Fruit fly (Drosophila melanogaster) whole organism, embryonic: Measurements from ENCODE around the gene CG13117.

Source experiments
- Aef1 ChIP-seq: fragments of 200-800 bp; sonication (Bioruptor generic); IDR thresholded peaks from 3 replicates; pipeline ENCODE4 v1.3.6; 2022; ENCODE audit warnings: missing biosample characterization, missing genetic modification characterization
- Asciz ChIP-seq: fragments of 200-800 bp; sonication (Bioruptor generic); optimal IDR thresholded peaks from 2 replicates; lab custom pipeline; 2017; ENCODE audit warnings: missing biosample characterization, mild to moderate bottlenecking, missing genetic modification characterization, missing genetic modification reagents
- B-H2 ChIP-seq: fragments of 200-800 bp; sonication (Bioruptor generic); optimal IDR thresholded peaks from 2 replicates; lab custom pipeline; 2018; ENCODE audit warnings: missing biosample characterization, mild to moderate bottlenecking, missing genetic modification characterization
- CG10565 ChIP-seq: fragments of 200-800 bp; sonication (Bioruptor generic); optimal IDR thresholded peaks from 3 replicates; lab custom pipeline; 2016; ENCODE audit warnings: missing biosample characterization, mild to moderate bottlenecking, missing genetic modification characterization
- CG11456 ChIP-seq: fragments of 200-800 bp; sonication (Bioruptor generic); IDR thresholded peaks from 3 replicates; pipeline ENCODE4 v1.3.6; 2022; ENCODE audit warnings: missing biosample characterization, missing genetic modification characterization
- CG12299 ChIP-seq: fragments of 200-800 bp; sonication (Bioruptor generic); optimal IDR thresholded peaks from 2 replicates; lab custom pipeline; 2018; ENCODE audit warnings: missing biosample characterization, mild to moderate bottlenecking, missing genetic modification characterization
- CG12391 ChIP-seq: fragments of 200-800 bp; sonication (Bioruptor generic); optimal IDR thresholded peaks from 3 replicates; lab custom pipeline; 2018; ENCODE audit warnings: missing biosample characterization, mild to moderate bottlenecking, missing genetic modification characterization, moderate library complexity
- CG13287 ChIP-seq: fragments of 200-800 bp; sonication (Bioruptor generic); IDR thresholded peaks from 2 replicates; pipeline ENCODE4 v1.3.6; 2022; ENCODE audit warnings: missing biosample characterization, missing genetic modification characterization; ENCODE audit not compliant: partially characterized antibody
- CG13296 ChIP-seq: fragments of 200-800 bp; sonication (Bioruptor generic); optimal IDR thresholded peaks from 3 replicates; lab custom pipeline; 2018; ENCODE audit warnings: missing biosample characterization, mild to moderate bottlenecking, missing genetic modification characterization
- CG15073 ChIP-seq: fragments of 200-800 bp; sonication (Bioruptor generic); optimal IDR thresholded peaks from 2 replicates; lab custom pipeline; 2016; ENCODE audit warnings: missing biosample characterization, missing genetic modification characterization
- CG15269 ChIP-seq: fragments of 200-800 bp; sonication (Bioruptor generic); optimal IDR thresholded peaks from 2 replicates; lab custom pipeline; 2018; ENCODE audit warnings: missing biosample characterization, mild to moderate bottlenecking, missing genetic modification characterization, moderate library complexity
- CG17385 ChIP-seq: fragments of 200-800 bp; sonication (Bioruptor generic); optimal IDR thresholded peaks from 3 replicates; lab custom pipeline; 2018; ENCODE audit warnings: missing biosample characterization, mild to moderate bottlenecking, missing genetic modification characterization
- CG1792 ChIP-seq: fragments of 200-800 bp; sonication (Bioruptor generic); optimal IDR thresholded peaks from 2 replicates; lab custom pipeline; 2016; ENCODE audit warnings: missing biosample characterization, missing genetic modification characterization
- CG18262 ChIP-seq: fragments of 200-800 bp; optimal IDR thresholded peaks from 3 replicates; lab custom pipeline; 2019; ENCODE audit warnings: missing biosample characterization, mild to moderate bottlenecking, missing genetic modification characterization, moderate library complexity
- CG2199 ChIP-seq: fragments of 200-800 bp; sonication (Bioruptor generic); IDR thresholded peaks from 3 replicates; pipeline ENCODE4 v1.3.6; 2022; ENCODE audit warnings: missing biosample characterization, missing genetic modification characterization
- CG2202 ChIP-seq: fragments of 200-800 bp; sonication (Bioruptor generic); optimal IDR thresholded peaks from 2 replicates; lab custom pipeline; 2018; ENCODE audit warnings: missing biosample characterization, mild to moderate bottlenecking, missing genetic modification characterization
- CG32532 ChIP-seq: fragments of 200-800 bp; sonication (Bioruptor generic); IDR thresholded peaks from 2 replicates; pipeline ENCODE4 v1.3.6; 2022; ENCODE audit warnings: missing biosample characterization, missing genetic modification characterization
- CG33213 ChIP-seq: fragments of 200-800 bp; sonication (Bioruptor generic); optimal IDR thresholded peaks from 3 replicates; lab custom pipeline; 2016; ENCODE audit warnings: missing biosample characterization, missing genetic modification characterization
- CG4282 ChIP-seq: fragments of 200-800 bp; sonication (Bioruptor generic); optimal IDR thresholded peaks from 2 replicates; lab custom pipeline; 2016; ENCODE audit warnings: missing biosample characterization, missing genetic modification characterization
- CG4854 ChIP-seq: fragments of 200-800 bp; sonication (Bioruptor generic); optimal IDR thresholded peaks from 2 replicates; lab custom pipeline; 2016; ENCODE audit warnings: missing biosample characterization, missing genetic modification characterization, inconsistent platforms
- CG7963 ChIP-seq: fragments of 200-800 bp; sonication (Bioruptor generic); IDR thresholded peaks from 3 replicates; pipeline ENCODE4 v1.3.6; 2022; ENCODE audit warnings: missing biosample characterization, missing genetic modification characterization; ENCODE audit not compliant: partially characterized antibody
- CG8290 ChIP-seq, 3 experiments: fragments of 200-800 bp; sonication (Bioruptor generic); optimal IDR thresholded peaks; 2 replicates each; lab custom pipeline; 2016 to 2019; ENCODE audit warnings: missing biosample characterization in 3 of 3, missing genetic modification characterization in 3 of 3, mild to moderate bottlenecking in 2 of 3, moderate library complexity in 1 of 3
- CG9609 ChIP-seq: fragments of 200-800 bp; sonication (Bioruptor generic); optimal IDR thresholded peaks from 3 replicates; lab custom pipeline; 2016; ENCODE audit warnings: missing biosample characterization, missing genetic modification characterization
- CG9817 ChIP-seq: fragments of 200-800 bp; sonication (Bioruptor generic); optimal IDR thresholded peaks from 2 replicates; lab custom pipeline; 2018; ENCODE audit warnings: missing biosample characterization, mild to moderate bottlenecking, missing genetic modification characterization, moderate library complexity
- CG9932 ChIP-seq: fragments of 200-800 bp; sonication (Bioruptor generic); IDR thresholded peaks from 2 replicates; pipeline ENCODE4 v1.3.6; 2022; ENCODE audit warnings: missing biosample characterization, missing genetic modification characterization
- CTCF ChIP-seq: fragments of 200-800 bp; sonication (Bioruptor generic); optimal IDR thresholded peaks from 2 replicates; lab custom pipeline; 2017; ENCODE audit warnings: missing biosample characterization, mild to moderate bottlenecking, missing genetic modification characterization, moderate library complexity
- Deaf1 ChIP-seq: fragments of 200-800 bp; optimal IDR thresholded peaks from 3 replicates; lab custom pipeline; 2019; ENCODE audit warnings: missing biosample characterization, mild to moderate bottlenecking, missing genetic modification characterization, moderate library complexity
- Doc3 ChIP-seq: fragments of 200-800 bp; sonication (Bioruptor generic); IDR thresholded peaks from 3 replicates; pipeline ENCODE4 v1.3.6; 2022; ENCODE audit warnings: missing biosample characterization, missing genetic modification characterization; ENCODE audit not compliant: partially characterized antibody
- Eip74EF ChIP-seq, 2 experiments: fragments of 200-800 bp in 1 of 2; fragments of >200 bp in 1 of 2; sonication (Bioruptor generic) in 1 of 2; optimal IDR thresholded peaks; 2 replicates each; lab custom pipeline; 2017 to 2019; ENCODE audit warnings: missing biosample characterization in 2 of 2, missing genetic modification characterization in 2 of 2, mild to moderate bottlenecking in 1 of 2, moderate library complexity in 1 of 2
- Hr51 ChIP-seq, 2 experiments: fragments of 200-800 bp; sonication (Bioruptor generic); optimal IDR thresholded peaks; 2 replicates in 1 of 2; 3 replicates in 1 of 2; lab custom pipeline; 2016 to 2018; ENCODE audit warnings: missing biosample characterization in 2 of 2, missing genetic modification characterization in 2 of 2, mild to moderate bottlenecking in 1 of 2, moderate library complexity in 1 of 2
- Mad ChIP-seq: fragments of 200-800 bp; sonication (Bioruptor generic); optimal IDR thresholded peaks from 2 replicates; lab custom pipeline; 2016; ENCODE audit warnings: missing biosample characterization, missing genetic modification characterization
- Opbp ChIP-seq: fragments of 200-800 bp; sonication (Bioruptor generic); IDR thresholded peaks from 3 replicates; pipeline ENCODE4 v1.3.6; 2022; ENCODE audit warnings: missing biosample characterization, missing genetic modification characterization; ENCODE audit not compliant: partially characterized antibody
- Rfx ChIP-seq: fragments of 200-800 bp; sonication (Bioruptor generic); IDR thresholded peaks from 2 replicates; pipeline ENCODE4 v1.3.6; 2022; ENCODE audit warnings: missing biosample characterization, missing genetic modification characterization
- Rx ChIP-seq: fragments of 200-800 bp; sonication (Bioruptor generic); IDR thresholded peaks from 2 replicates; pipeline ENCODE4 v1.3.6; 2022; ENCODE audit warnings: missing biosample characterization, missing genetic modification characterization
- Sin3A ChIP-seq: fragments of >200 bp; optimal IDR thresholded peaks from 2 replicates; lab custom pipeline; 2018
- YL-1 ChIP-seq: fragments of 200-800 bp; sonication (Bioruptor generic); optimal IDR thresholded peaks from 3 replicates; lab custom pipeline; 2017; ENCODE audit warnings: missing biosample characterization, mild to moderate bottlenecking, missing genetic modification characterization
- abd-A ChIP-seq: fragments of 200-800 bp; sonication (Bioruptor generic); optimal IDR thresholded peaks from 3 replicates; lab custom pipeline; 2019; ENCODE audit warnings: missing biosample characterization, mild to moderate bottlenecking, missing genetic modification characterization, moderate library complexity
- ac ChIP-seq: fragments of 200-800 bp; sonication (Bioruptor generic); optimal IDR thresholded peaks from 3 replicates; lab custom pipeline; 2017; ENCODE audit warnings: missing biosample characterization, mild to moderate bottlenecking, missing genetic modification characterization
- ase ChIP-seq: fragments of 200-800 bp; sonication (Bioruptor generic); IDR thresholded peaks from 3 replicates; pipeline ENCODE4 v1.3.6; 2022; ENCODE audit warnings: missing biosample characterization, missing genetic modification characterization
- ato ChIP-seq: fragments of 200-800 bp; sonication (Bioruptor generic); IDR thresholded peaks from 2 replicates; pipeline ENCODE4 v1.3.6; 2022; ENCODE audit warnings: missing biosample characterization, missing genetic modification characterization; ENCODE audit not compliant: partially characterized antibody
- hb ChIP-seq: fragments of 200-800 bp; sonication (Bioruptor generic); IDR thresholded peaks from 3 replicates; pipeline ENCODE4 v1.3.6; 2022; ENCODE audit warnings: missing biosample characterization, missing genetic modification characterization; ENCODE audit not compliant: partially characterized antibody
- inv ChIP-seq: fragments of 200-800 bp; sonication (Bioruptor generic); IDR thresholded peaks from 2 replicates; pipeline ENCODE4 v1.3.6; 2022; ENCODE audit warnings: missing biosample characterization, missing genetic modification characterization; ENCODE audit not compliant: partially characterized antibody
- ken ChIP-seq: fragments of 200-800 bp; sonication (Bioruptor generic); IDR thresholded peaks from 3 replicates; pipeline ENCODE4 v1.3.6; 2022; ENCODE audit warnings: missing biosample characterization, missing genetic modification characterization
- lmd ChIP-seq: fragments of 200-800 bp; sonication (Bioruptor generic); IDR thresholded peaks from 2 replicates; pipeline ENCODE4 v1.3.6; 2022; ENCODE audit warnings: missing biosample characterization, missing genetic modification characterization
- nerfin-2 ChIP-seq: fragments of 200-800 bp; sonication (Bioruptor generic); IDR thresholded peaks from 2 replicates; pipeline ENCODE4 v1.3.6; 2022; ENCODE audit warnings: missing biosample characterization, missing genetic modification characterization; ENCODE audit not compliant: partially characterized antibody
- odd ChIP-seq: fragments of 200-800 bp; sonication (Bioruptor generic); optimal IDR thresholded peaks from 2 replicates; lab custom pipeline; 2017; ENCODE audit warnings: missing biosample characterization, mild to moderate bottlenecking, missing genetic modification characterization
- sens ChIP-seq: fragments of 200-800 bp; sonication (Bioruptor generic); peaks from one replicate; lab custom pipeline; 2016; ENCODE audit warnings: missing biosample characterization, missing genetic modification characterization
- sisA ChIP-seq: fragments of 200-800 bp; sonication (Bioruptor generic); IDR thresholded peaks from 2 replicates; pipeline ENCODE4 v1.3.6; 2022; ENCODE audit warnings: missing biosample characterization, missing genetic modification characterization
- slp2 ChIP-seq: fragments of 200-800 bp; sonication (Bioruptor generic); optimal IDR thresholded peaks from 2 replicates; lab custom pipeline; 2016; ENCODE audit warnings: missing biosample characterization, missing genetic modification characterization

The CG13117 gene

DNA sequence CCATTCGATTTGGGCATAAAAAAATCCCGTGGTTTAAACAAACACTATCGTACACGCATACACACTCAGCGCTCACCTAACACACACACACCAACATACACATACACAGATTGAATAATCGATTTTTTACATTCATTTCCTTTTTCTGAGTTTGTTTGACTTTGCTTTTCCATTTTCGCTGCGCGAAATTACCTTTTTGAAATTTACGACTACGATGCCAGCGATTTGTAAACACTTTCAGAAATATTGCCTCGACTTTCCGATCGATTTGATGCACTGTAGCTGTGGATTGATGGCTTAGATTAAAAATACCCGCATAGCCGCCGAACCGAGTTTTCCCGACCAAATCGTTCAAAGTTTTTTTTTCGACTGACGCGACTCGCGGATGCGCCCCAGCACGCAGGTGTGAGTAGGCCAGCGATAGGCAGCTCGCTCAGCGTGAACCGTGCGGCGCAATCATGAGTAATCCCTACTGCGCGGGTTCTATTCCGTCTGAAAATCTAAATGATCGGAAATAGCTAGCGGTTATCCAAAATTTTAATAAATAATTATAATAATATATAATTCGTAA lies 37.4 kb upstream of the CG13117 start, which contains the start of gene Pka-C1 (continued):
- peak; percentile 10 for TF ChIP-seq CG15269 (tag; lab: Kevin White, UChicago)
- peak; percentile 18; the same call in 1 of the 2 replicates for TF ChIP-seq inv
- TF ChIP-seq CG18262 (tag; lab: Kevin White, UChicago) = no peak
- TF ChIP-seq CG9932 (GFP tag; lab: Robert Waterston, UW) = peak; percentile 58; the same call in 1 of the 2 replicates
- 0 out of 2 replicates have a peak, but pooled peaks have one; percentile 21 for TF ChIP-seq sisA (GFP tag; lab: Robert Waterston, UW)
- TF ChIP-seq Asciz = no peak
- TF ChIP-seq lmd = peak; percentile 53
- TF ChIP-seq ase (GFP tag; lab: Robert Waterston, UW) = 0 out of 3 replicates have a peak, but pooled peaks have one; percentile 14
- 0 out of 3 replicates have a peak, but pooled peaks have one; percentile 22 for TF ChIP-seq Aef1 (GFP tag; lab: Robert Waterston, UW)
- TF ChIP-seq CG11456 (GFP tag; lab: Robert Waterston, UW) = peak; percentile 67; the same call in 1 of the 3 replicates
- TF ChIP-seq CG12391 (tag; lab: Kevin White, UChicago) = peak; percentile 44
- peak; percentile 22; the same call in 1 of the 2 replicates for TF ChIP-seq nerfin-2
- TF ChIP-seq odd (GFP tag; lab: Kevin White, UChicago) = peak; percentile 35
- peak; percentile 70 for TF ChIP-seq CG13296 (GFP tag; lab: Kevin White, UChicago)
- no peak for TF ChIP-seq CTCF
- TF ChIP-seq CG1792 (GFP tag; lab: Kevin White, UChicago) = no peak
- TF ChIP-seq CG15073 = no peak
- TF ChIP-seq YL-1 = peak; percentile 28
- TF ChIP-seq Rfx (GFP tag; lab: Robert Waterston, UW) = peak; percentile 72
- no peak for TF ChIP-seq CG9609 (GFP tag; lab: Kevin White, UChicago)
- TF ChIP-seq Doc3 (GFP tag; lab: Robert Waterston, UW) = no peak
- TF ChIP-seq CG4282 (GFP tag; lab: Kevin White, UChicago) = peak; percentile 64
- TF ChIP-seq sens (GFP tag; lab: Kevin White, UChicago) = peak; percentile 75
- TF ChIP-seq Mad = no peak
- TF ChIP-seq CG2199 (GFP tag; lab: Robert Waterston, UW) = 0 out of 3 replicates have a peak, but pooled peaks have one; percentile 49
- no peak for TF ChIP-seq slp2 (GFP tag; lab: Kevin White, UChicago)
- peak; percentile 74 for TF ChIP-seq abd-A (tag; lab: Kevin White, UChicago)
- TF ChIP-seq hb = 0 out of 3 replicates have a peak, but pooled peaks have one; percentile 33
- peak; percentile 17; the same call in 1 of the 2 replicates for TF ChIP-seq Rx (GFP tag; lab: Robert Waterston, UW)
- TF ChIP-seq Sin3A (lab: Kevin White, UChicago) = peak; percentile 19
- no peak for TF ChIP-seq Hr51 (GFP tag; optimal IDR thresholded peaks at IDR 0.05; lab: Kevin White, UChicago)
- peak; percentile 7 for TF ChIP-seq CG2202 (tag; lab: Kevin White, UChicago)
- TF ChIP-seq ac (GFP tag; lab: Kevin White, UChicago) = no peak
- no peak for TF ChIP-seq CG4854
- TF ChIP-seq CG33213 (GFP tag; lab: Kevin White, UChicago) = peak; percentile 6
- peak; percentile 45 for TF ChIP-seq ato
- TF ChIP-seq CG7963 (GFP tag; lab: Robert Waterston, UW) = peak; percentile 47; the same call in 1 of the 3 replicates
- peak; percentile 25 for TF ChIP-seq CG17385 (GFP tag; lab: Kevin White, UChicago)
- no peak for TF ChIP-seq CG8290 (GFP tag; optimal IDR thresholded peaks at IDR 0.05; lab: Kevin White, UChicago)
- TF ChIP-seq CG8290 (tag; optimal IDR thresholded peaks at IDR 0.05; lab: Kevin White, UChicago) = peak in 1 of 2 experiments; percentile 77
- no peak for TF ChIP-seq ken (GFP tag; lab: Robert Waterston, UW)
- peak; percentile 10; the same call in 1 of the 2 replicates for TF ChIP-seq CG13287 (GFP tag; lab: Robert Waterston, UW)
- TF ChIP-seq Eip74EF (GFP tag; optimal IDR thresholded peaks at IDR 0.05; lab: Kevin White, UChicago) = no peak
- no peak for TF ChIP-seq CG12299
- TF ChIP-seq CG9817 = peak; percentile 46
- no peak for TF ChIP-seq CG10565 (GFP tag; lab: Kevin White, UChicago)
- TF ChIP-seq CG32532 (GFP tag; lab: Robert Waterston, UW) = peak; percentile 38
- peak; percentile 1 for TF ChIP-seq B-H2
- TF ChIP-seq Opbp (GFP tag; lab: Robert Waterston, UW) = peak; percentile 72
- peak; percentile 59 for TF ChIP-seq Deaf1 (tag; lab: Kevin White, UChicago)
